Worm (Caenorhabditis elegans) whole organism, midembryonic: Measurements from ENCODE around the gene T02E9.5.

ENCODE experiments used
- flt-1 ChIP-seq: fragments of 200-800 bp; sonication (Bioruptor generic); IDR thresholded peaks from 2 replicates; pipeline ENCODE4 v1.3.6; 2022; ENCODE audit warnings: missing genetic modification characterization, missing compliant biosample characterization
- ref-1 ChIP-seq: fragments of 200-800 bp; sonication (Bioruptor generic); conservative IDR thresholded peaks from 2 replicates; pipeline ENCODE4 v1.3.6; 2022; ENCODE audit warnings: missing genetic modification reagents, missing genetic modification characterization, missing compliant biosample characterization
- tab-1 ChIP-seq: fragments of 200-800 bp; sonication (Bioruptor generic); IDR thresholded peaks from 2 replicates; pipeline ENCODE4 v1.3.6; 2022; ENCODE audit warnings: missing genetic modification characterization, missing compliant biosample characterization

- TF ChIP-seq flt-1 (no peak), tab-1 (no peak), ref-1 (GFP tag; lab: Robert Waterston, UW) (no peak)
These were observed 10.9 kb downstream of the T02E9.5 start, which contains the start of gene npr-25 for ce11 chrV:11352893-11353292.
